Fruit fly (Drosophila melanogaster) whole organism, embryonic: ENCODE measurements around the gene mRpL48.

Experiments
- Abd-B ChIP-seq: fragments of 200-800 bp; sonication (Bioruptor generic); optimal IDR thresholded peaks from 2 replicates; lab custom pipeline; 2018; ENCODE audit warnings: missing biosample characterization, mild to moderate bottlenecking, missing genetic modification characterization, moderate library complexity
- Aef1 ChIP-seq: fragments of 200-800 bp; sonication (Bioruptor generic); IDR thresholded peaks from 3 replicates; pipeline ENCODE4 v1.3.6; 2022; ENCODE audit warnings: missing biosample characterization, missing genetic modification characterization
- Atf-2 ChIP-seq: fragments of 200-800 bp; sonication (Bioruptor generic); optimal IDR thresholded peaks from 2 replicates; lab custom pipeline; 2016; ENCODE audit warnings: missing biosample characterization, missing genetic modification characterization
- Atf3 ChIP-seq: fragments of 200-800 bp; sonication (Bioruptor generic); optimal IDR thresholded peaks from 3 replicates; lab custom pipeline; 2016; ENCODE audit warnings: missing biosample characterization, missing genetic modification characterization
- Bdp1 ChIP-seq: fragments of 200-800 bp; sonication (Bioruptor generic); optimal IDR thresholded peaks from 3 replicates; lab custom pipeline; 2016; ENCODE audit warnings: missing biosample characterization, missing genetic modification characterization
- CG10147 ChIP-seq: fragments of 200-800 bp; sonication (Bioruptor generic); optimal IDR thresholded peaks from 2 replicates; lab custom pipeline; 2019; ENCODE audit warnings: missing biosample characterization, mild to moderate bottlenecking, missing genetic modification characterization, moderate library complexity
- CG10543 ChIP-seq: fragments of 200-800 bp; sonication (Bioruptor generic); optimal IDR thresholded peaks from 3 replicates; lab custom pipeline; 2017; ENCODE audit warnings: missing biosample characterization, mild to moderate bottlenecking, missing genetic modification characterization, moderate library complexity
- CG11247 ChIP-seq: fragments of 200-800 bp; sonication (Bioruptor generic); IDR thresholded peaks from 2 replicates; pipeline ENCODE4 v1.3.6; 2022; ENCODE audit warnings: missing biosample characterization, missing genetic modification characterization
- CG12155 ChIP-seq: fragments of 200-800 bp; sonication (Bioruptor generic); optimal IDR thresholded peaks from 3 replicates; lab custom pipeline; 2016; ENCODE audit warnings: missing biosample characterization, missing genetic modification characterization
- CG13424 ChIP-seq: fragments of 200-800 bp; sonication (Bioruptor generic); optimal IDR thresholded peaks from 2 replicates; lab custom pipeline; 2019; ENCODE audit warnings: missing biosample characterization, mild to moderate bottlenecking, missing genetic modification characterization, moderate library complexity
- CG15601 ChIP-seq: fragments of 200-800 bp; sonication (Bioruptor generic); optimal IDR thresholded peaks from 3 replicates; lab custom pipeline; 2019; ENCODE audit warnings: missing biosample characterization, mild to moderate bottlenecking, missing genetic modification characterization, moderate library complexity
- CG16779 ChIP-seq: fragments of 200-800 bp; sonication (Bioruptor generic); IDR thresholded peaks from 2 replicates; pipeline ENCODE4 v1.3.6; 2022; ENCODE audit warnings: missing biosample characterization, missing genetic modification characterization
- CG17802 ChIP-seq: fragments of 200-800 bp; sonication (Bioruptor generic); optimal IDR thresholded peaks from 2 replicates; lab custom pipeline; 2018; ENCODE audit warnings: missing biosample characterization, mild to moderate bottlenecking, missing genetic modification characterization, moderate library complexity
- CG18476 ChIP-seq: fragments of 200-800 bp; sonication (Bioruptor generic); optimal IDR thresholded peaks from 2 replicates; lab custom pipeline; 2016; ENCODE audit warnings: missing biosample characterization, mild to moderate bottlenecking, missing genetic modification characterization
- CG18619 ChIP-seq: fragments of 200-800 bp; sonication (Bioruptor generic); optimal IDR thresholded peaks from 3 replicates; lab custom pipeline; 2017; ENCODE audit warnings: missing biosample characterization, mild to moderate bottlenecking, missing genetic modification characterization
- CG2116 ChIP-seq: fragments of 200-800 bp; sonication (Bioruptor generic); optimal IDR thresholded peaks from 3 replicates; lab custom pipeline; 2018; ENCODE audit warnings: missing biosample characterization, mild to moderate bottlenecking, missing genetic modification characterization
- CG2712 ChIP-seq: fragments of 200-800 bp; optimal IDR thresholded peaks from 3 replicates; lab custom pipeline; 2019; ENCODE audit warnings: missing biosample characterization, mild to moderate bottlenecking, missing genetic modification characterization, moderate library complexity
- CG3281 ChIP-seq: fragments of 200-800 bp; sonication (Bioruptor generic); optimal IDR thresholded peaks from 3 replicates; lab custom pipeline; 2017; ENCODE audit warnings: missing biosample characterization, mild to moderate bottlenecking, missing genetic modification characterization
- CG34376 ChIP-seq: fragments of 200-800 bp; sonication (Bioruptor generic); optimal IDR thresholded peaks from 2 replicates; lab custom pipeline; 2018; ENCODE audit warnings: missing biosample characterization, mild to moderate bottlenecking, missing genetic modification characterization
- CG42726 ChIP-seq: fragments of 200-800 bp; sonication (Bioruptor generic); IDR thresholded peaks from 2 replicates; pipeline ENCODE4 v1.3.6; 2022; ENCODE audit warnings: missing biosample characterization, missing genetic modification characterization; ENCODE audit not compliant: partially characterized antibody
- CG43689 ChIP-seq: fragments of 200-800 bp; sonication (Bioruptor generic); IDR thresholded peaks from 2 replicates; pipeline ENCODE4 v1.3.6; 2022; ENCODE audit warnings: missing biosample characterization, missing genetic modification characterization
- CG4707 ChIP-seq: fragments of 200-800 bp; sonication (Bioruptor generic); optimal IDR thresholded peaks from 2 replicates; lab custom pipeline; 2018; ENCODE audit warnings: missing biosample characterization, mild to moderate bottlenecking, missing genetic modification characterization, moderate library complexity
- CkIIα-i1 ChIP-seq: fragments of 200-800 bp; sonication (Bioruptor generic); IDR thresholded peaks from 2 replicates; pipeline ENCODE4 v1.3.6; 2022; ENCODE audit warnings: missing biosample characterization, missing genetic modification characterization
- CoRest ChIP-seq: fragments of 200-800 bp; sonication (Bioruptor generic); optimal IDR thresholded peaks from 3 replicates; lab custom pipeline; 2018; ENCODE audit warnings: missing biosample characterization, mild to moderate bottlenecking, missing genetic modification characterization, moderate library complexity
- D19A ChIP-seq: fragments of 200-800 bp; optimal IDR thresholded peaks from 3 replicates; lab custom pipeline; 2019; ENCODE audit warnings: missing biosample characterization, mild to moderate bottlenecking, missing genetic modification characterization, moderate library complexity
- Doc3 ChIP-seq: fragments of 200-800 bp; sonication (Bioruptor generic); IDR thresholded peaks from 3 replicates; pipeline ENCODE4 v1.3.6; 2022; ENCODE audit warnings: missing biosample characterization, missing genetic modification characterization; ENCODE audit not compliant: partially characterized antibody
- Dp ChIP-seq: fragments of 200-800 bp; sonication (Bioruptor generic); optimal IDR thresholded peaks from 2 replicates; lab custom pipeline; 2018; ENCODE audit warnings: missing biosample characterization, mild to moderate bottlenecking, missing genetic modification characterization, moderate library complexity
- E2f2 ChIP-seq: fragments of 200-800 bp; sonication (Bioruptor generic); IDR thresholded peaks from 2 replicates; pipeline ENCODE4 v1.3.6; 2022; ENCODE audit warnings: missing biosample characterization, missing genetic modification characterization
- Eip74EF ChIP-seq, 2 experiments: fragments of 200-800 bp in 1 of 2; fragments of >200 bp in 1 of 2; sonication (Bioruptor generic) in 1 of 2; optimal IDR thresholded peaks; 2 replicates each; lab custom pipeline; 2017 to 2019; ENCODE audit warnings: missing biosample characterization in 2 of 2, missing genetic modification characterization in 2 of 2, mild to moderate bottlenecking in 1 of 2, moderate library complexity in 1 of 2
- Gug ChIP-seq: fragments of 200-800 bp; sonication (Bioruptor generic); IDR thresholded peaks from 4 replicates; pipeline ENCODE4 v1.3.6; 2022; ENCODE audit warnings: missing biosample characterization, missing genetic modification characterization
- H15 ChIP-seq: fragments of 200-800 bp; sonication (Bioruptor generic); IDR thresholded peaks from 3 replicates; pipeline ENCODE4 v1.3.6; 2022; ENCODE audit warnings: missing biosample characterization, missing genetic modification characterization
- Hr39 ChIP-seq: fragments of >200 bp; optimal IDR thresholded peaks from 2 replicates; lab custom pipeline; 2017
- Mad ChIP-seq: fragments of 200-800 bp; sonication (Bioruptor generic); optimal IDR thresholded peaks from 2 replicates; lab custom pipeline; 2016; ENCODE audit warnings: missing biosample characterization, missing genetic modification characterization
- Opbp ChIP-seq: fragments of 200-800 bp; sonication (Bioruptor generic); IDR thresholded peaks from 3 replicates; pipeline ENCODE4 v1.3.6; 2022; ENCODE audit warnings: missing biosample characterization, missing genetic modification characterization; ENCODE audit not compliant: partially characterized antibody
- ac ChIP-seq: fragments of 200-800 bp; sonication (Bioruptor generic); optimal IDR thresholded peaks from 3 replicates; lab custom pipeline; 2017; ENCODE audit warnings: missing biosample characterization, mild to moderate bottlenecking, missing genetic modification characterization
- chinmo ChIP-seq: fragments of 200-800 bp; sonication (Bioruptor generic); IDR thresholded peaks from 4 replicates; pipeline ENCODE4 v1.3.6; 2022; ENCODE audit warnings: missing biosample characterization, missing genetic modification characterization; ENCODE audit not compliant: partially characterized antibody
- disco-r ChIP-seq: fragments of 200-800 bp; sonication (Bioruptor generic); optimal IDR thresholded peaks from 2 replicates; lab custom pipeline; 2016; ENCODE audit warnings: missing biosample characterization, missing genetic modification characterization
- eyg ChIP-seq: fragments of 200-800 bp; sonication (Bioruptor generic); optimal IDR thresholded peaks from 3 replicates; lab custom pipeline; 2016; ENCODE audit warnings: missing biosample characterization, missing genetic modification characterization
- h ChIP-seq: fragments of >200 bp; optimal IDR thresholded peaks from 2 replicates; lab custom pipeline; 2017
- ind ChIP-seq: fragments of 200-800 bp; sonication (Bioruptor generic); optimal IDR thresholded peaks from 3 replicates; lab custom pipeline; 2016; ENCODE audit warnings: missing biosample characterization, missing genetic modification characterization
- insv ChIP-seq, 2 experiments: fragments of 200-800 bp; sonication (Bioruptor generic); optimal IDR thresholded peaks; 3 replicates each; lab custom pipeline; 2016 to 2018; ENCODE audit warnings: missing biosample characterization in 2 of 2, missing genetic modification characterization in 2 of 2
- jigr1 ChIP-seq: fragments of 200-800 bp; sonication (Bioruptor generic); IDR thresholded peaks from 3 replicates; pipeline ENCODE4 v1.3.6; 2022; ENCODE audit warnings: missing biosample characterization, missing genetic modification characterization
- jing ChIP-seq: fragments of 200-800 bp; sonication (Bioruptor generic); optimal IDR thresholded peaks from 2 replicates; lab custom pipeline; 2018; ENCODE audit warnings: missing biosample characterization, mild to moderate bottlenecking, missing genetic modification characterization
- lab ChIP-seq: fragments of 200-800 bp; sonication (Bioruptor generic); optimal IDR thresholded peaks from 3 replicates; lab custom pipeline; 2017; ENCODE audit warnings: missing biosample characterization, missing genetic modification characterization, mild to moderate bottlenecking, moderate library complexity, missing genetic modification reagents
- mam ChIP-seq: fragments of 200-800 bp; sonication (Bioruptor generic); optimal IDR thresholded peaks from 3 replicates; lab custom pipeline; 2016; ENCODE audit warnings: missing biosample characterization, missing genetic modification characterization
- otp ChIP-seq: fragments of 200-800 bp; sonication (Bioruptor generic); IDR thresholded peaks from 3 replicates; pipeline ENCODE4, ENCODE4 v1.3.6; 2022; ENCODE audit warnings: missing biosample characterization, missing genetic modification characterization
- pzg ChIP-seq: fragments of 200-800 bp; sonication (Bioruptor generic); optimal IDR thresholded peaks from 3 replicates; lab custom pipeline; 2018; ENCODE audit warnings: missing biosample characterization, mild to moderate bottlenecking, missing genetic modification characterization, moderate library complexity
- sd ChIP-seq: fragments of 200-800 bp; sonication (Bioruptor generic); optimal IDR thresholded peaks from 3 replicates; lab custom pipeline; 2018; ENCODE audit warnings: missing biosample characterization, mild to moderate bottlenecking, missing genetic modification characterization, moderate library complexity
- seq ChIP-seq: fragments of 200-800 bp; sonication (Bioruptor generic); IDR thresholded peaks from 2 replicates; pipeline ENCODE4 v1.3.6; 2022; ENCODE audit warnings: missing biosample characterization, missing genetic modification characterization
- shn ChIP-seq: fragments of 200-800 bp; sonication (Bioruptor generic); optimal IDR thresholded peaks from 3 replicates; lab custom pipeline; 2016; ENCODE audit warnings: missing biosample characterization, missing genetic modification characterization
- sna ChIP-seq: fragments of 200-800 bp; sonication (Bioruptor generic); IDR thresholded peaks from 2 replicates; pipeline ENCODE4 v1.3.6; 2022; ENCODE audit warnings: missing biosample characterization, missing genetic modification characterization; ENCODE audit not compliant: partially characterized antibody
- sob ChIP-seq: fragments of 200-800 bp; sonication (Bioruptor generic); IDR thresholded peaks from 2 replicates; pipeline ENCODE4 v1.3.6; 2022; ENCODE audit warnings: missing biosample characterization, missing genetic modification characterization

mRpL48 gene

dm6 chr2L:1751953-1752352 lies 41.7 kb downstream of the mRpL48 start, which contains the start of the genes CG17712 and CG17648 (continued):
- TF ChIP-seq CG4707 (GFP tag; lab: Kevin White, UChicago) (no peak), insv (GFP tag; optimal IDR thresholded peaks at IDR 0.05; lab: Kevin White, UChicago) (no peak), jing (GFP tag; lab: Kevin White, UChicago) (no peak), Doc3 (GFP tag; lab: Robert Waterston, UW) (peak; percentile 85), CG2712 (tag; lab: Kevin White, UChicago) (no peak), lab (no peak), CG11247 (GFP tag; lab: Robert Waterston, UW) (no peak), eyg (no peak), otp (GFP tag; lab: Robert Waterston, UW) (no peak), CoRest (no peak), chinmo (GFP tag; lab: Robert Waterston, UW) (no peak), Abd-B (GFP tag; lab: Kevin White, UChicago) (no peak), CG16779 (no peak), jigr1 (GFP tag; lab: Robert Waterston, UW) (peak; percentile 45; the same call in 1 of the 3 replicates), mam (GFP tag; lab: Kevin White, UChicago) (no peak), E2f2 (peak; percentile 56), pzg (GFP tag; lab: Kevin White, UChicago) (peak; percentile 52), CG10147 (GFP tag; lab: Kevin White, UChicago) (no peak), disco-r (GFP tag; lab: Kevin White, UChicago) (no peak), sob (GFP tag; lab: Robert Waterston, UW) (no peak), Atf-2 (GFP tag; lab: Kevin White, UChicago) (no peak), Opbp (GFP tag; lab: Robert Waterston, UW) (peak; percentile 84), Aef1 (GFP tag; lab: Robert Waterston, UW) (no peak), ind (GFP tag; lab: Kevin White, UChicago) (no peak), CG43689 (no peak), Eip74EF (GFP tag; optimal IDR thresholded peaks at IDR 0.05; lab: Kevin White, UChicago) (no peak), CG13424 (tag; lab: Kevin White, UChicago) (no peak), shn (GFP tag; lab: Kevin White, UChicago) (no peak), Gug (GFP tag; lab: Robert Waterston, UW) (no peak), D19A (tag; lab: Kevin White, UChicago) (no peak), ac (no peak), CG18476 (GFP tag; lab: Kevin White, UChicago) (no peak), CG17802 (tag; lab: Kevin White, UChicago) (no peak), CG34376 (GFP tag; lab: Kevin White, UChicago) (no peak), Bdp1 (GFP tag; lab: Kevin White, UChicago) (no peak), CG10543 (GFP tag; lab: Kevin White, UChicago) (no peak), Dp (GFP tag; lab: Kevin White, UChicago) (peak; percentile 44), CG42726 (GFP tag; lab: Robert Waterston, UW) (peak; percentile 79), CG15601 (tag; lab: Kevin White, UChicago) (no peak), Mad (GFP tag; lab: Kevin White, UChicago) (no peak), CG2116 (GFP tag; lab: Kevin White, UChicago) (peak; percentile 21), seq (GFP tag; lab: Robert Waterston, UW) (no peak), CG3281 (no peak), H15 (GFP tag; lab: Robert Waterston, UW) (no peak), CG18619 (GFP tag; lab: Kevin White, UChicago) (no peak), CkIIα-i1 (GFP tag; lab: Robert Waterston, UW) (no peak), Atf3 (GFP tag; lab: Kevin White, UChicago) (no peak), sna (GFP tag; lab: Robert Waterston, UW) (peak; percentile 80), h (lab: Kevin White, UChicago) (no peak), Hr39 (lab: Kevin White, UChicago) (no peak), sd (peak; percentile 45), CG12155 (no peak)
